Worm (Caenorhabditis elegans): Measurements from ENCODE around the gene T25G12.3.

The T25G12.3 gene

DNA sequence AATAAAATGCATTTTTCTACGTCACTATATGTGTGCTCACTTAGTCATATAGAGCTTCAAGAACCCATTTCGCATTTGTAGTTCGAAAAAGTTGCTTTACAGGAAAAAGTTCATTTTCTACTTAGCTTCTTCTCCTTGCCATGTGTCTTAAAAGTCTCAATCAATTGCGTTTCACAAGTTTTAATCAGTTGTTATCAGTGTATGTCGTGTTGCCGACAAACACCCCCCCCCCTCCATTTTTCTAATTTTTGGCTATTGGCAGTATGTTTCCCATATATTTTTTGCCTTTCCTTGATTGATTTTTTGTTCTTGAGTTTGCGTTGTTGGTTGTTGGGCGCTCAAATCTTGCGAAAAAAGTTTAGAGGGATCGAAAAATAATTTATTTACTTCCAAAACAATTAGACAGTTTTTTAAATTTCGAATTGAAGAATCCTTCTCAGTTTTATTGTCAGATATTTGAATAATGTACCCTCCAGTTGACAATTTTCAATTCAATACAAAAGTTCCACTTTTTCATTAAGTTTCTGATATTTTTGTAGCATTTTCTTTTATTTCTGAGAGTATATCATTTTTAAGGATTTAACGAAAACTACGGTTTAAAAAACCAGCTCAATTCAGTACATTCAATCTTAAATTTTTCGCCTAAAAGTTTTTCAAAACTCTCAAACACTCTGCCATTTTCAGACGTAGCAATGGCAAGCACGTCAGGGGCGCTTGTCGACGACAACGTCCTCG lies 45.6 kb upstream of the T25G12.3 start, which contains the start of gene sid-3:
Gene sid-3, plus strand, starts transcription at position 685 of the 735 bp plus-strand sequence.
- TF ChIP-seq elt-2 (tag; optimal IDR thresholded peaks at IDR 0.05), result peak; percentile 70
- TF ChIP-seq R02D3.7 (tag; optimal IDR thresholded peaks at IDR 0.05), result no peak
- no peak for TF ChIP-seq eor-1 (tag; optimal IDR thresholded peaks at IDR 0.05)
- TF ChIP-seq nhr-77 (tag; optimal IDR thresholded peaks at IDR 0.05), result no peak
- no peak for TF ChIP-seq lin-15B (tag; optimal IDR thresholded peaks at IDR 0.05)
- TF ChIP-seq fos-1 (tag; optimal IDR thresholded peaks at IDR 0.05), result no peak
- no peak for TF ChIP-seq nhr-67 (tag; optimal IDR thresholded peaks at IDR 0.05)
- TF ChIP-seq lin-39 (tag; optimal IDR thresholded peaks at IDR 0.05), result no peak
- no peak for TF ChIP-seq egl-5 (tag; optimal IDR thresholded peaks at IDR 0.05)

DNA sequence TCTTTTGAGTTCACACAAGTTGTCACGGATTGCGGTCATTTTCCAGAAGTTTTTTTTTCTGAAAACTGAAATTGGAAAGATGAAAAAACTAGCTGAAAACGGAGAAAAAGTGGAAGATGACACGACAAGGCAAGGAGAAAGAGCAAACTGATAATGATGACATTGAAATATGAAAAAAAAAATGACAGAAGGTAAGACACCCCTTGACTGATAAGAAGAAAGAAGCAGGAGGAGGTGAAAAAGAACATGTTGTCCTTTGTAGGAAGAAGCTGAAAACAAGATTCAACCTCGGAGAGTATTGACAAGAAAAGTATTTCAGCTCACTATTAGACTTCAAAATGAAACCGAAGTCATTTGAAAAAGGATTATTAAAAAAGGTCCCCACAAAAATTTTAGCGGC lies 36.4 kb upstream of the T25G12.3 start, which contains the start of gene B0302.5:
Gene B0302.5, minus strand, starts transcription at position 58 of the 400 bp plus-strand sequence.
- TF ChIP-seq elt-2 (tag; optimal IDR thresholded peaks at IDR 0.05), result peak; percentile 66
- no peak for TF ChIP-seq ztf-4 (tag; optimal IDR thresholded peaks at IDR 0.05)
- TF ChIP-seq mdl-1 (tag; optimal IDR thresholded peaks at IDR 0.05), result no peak
- no peak for TF ChIP-seq lsy-12 (tag; optimal IDR thresholded peaks at IDR 0.05)
- TF ChIP-seq ztf-11 (tag; optimal IDR thresholded peaks at IDR 0.05), result no peak
- TF ChIP-seq egl-27 (tag; optimal IDR thresholded peaks at IDR 0.05), result no peak
- no peak for TF ChIP-seq ceh-9 (tag; optimal IDR thresholded peaks at IDR 0.05)
- no peak for TF ChIP-seq nfya-1 (tag; optimal IDR thresholded peaks at IDR 0.05; ENCODE audit: insufficient read depth)
- TF ChIP-seq fkh-10 (GFP tag; optimal IDR thresholded peaks at IDR 0.05), result no peak
- peak; percentile 22 for TF ChIP-seq pqm-1 (tag; optimal IDR thresholded peaks at IDR 0.05)
- TF ChIP-seq nhr-237 (tag; optimal IDR thresholded peaks at IDR 0.05), result no peak
- peak; percentile 70 for TF ChIP-seq skn-1 (tag; optimal IDR thresholded peaks at IDR 0.05)
- TF ChIP-seq R02D3.7 (tag; optimal IDR thresholded peaks at IDR 0.05), result no peak
- TF ChIP-seq lin-39 (tag; optimal IDR thresholded peaks at IDR 0.05), result no peak
- TF ChIP-seq nhr-43 (tag; optimal IDR thresholded peaks at IDR 0.05; ENCODE audit: poor library complexity, severe bottlenecking), result no peak
- peak; percentile 32 for TF ChIP-seq pha-4 (tag; optimal IDR thresholded peaks at IDR 0.05)
- no peak for TF ChIP-seq unc-62 (GFP tag; optimal IDR thresholded peaks at IDR 0.05)

DNA sequence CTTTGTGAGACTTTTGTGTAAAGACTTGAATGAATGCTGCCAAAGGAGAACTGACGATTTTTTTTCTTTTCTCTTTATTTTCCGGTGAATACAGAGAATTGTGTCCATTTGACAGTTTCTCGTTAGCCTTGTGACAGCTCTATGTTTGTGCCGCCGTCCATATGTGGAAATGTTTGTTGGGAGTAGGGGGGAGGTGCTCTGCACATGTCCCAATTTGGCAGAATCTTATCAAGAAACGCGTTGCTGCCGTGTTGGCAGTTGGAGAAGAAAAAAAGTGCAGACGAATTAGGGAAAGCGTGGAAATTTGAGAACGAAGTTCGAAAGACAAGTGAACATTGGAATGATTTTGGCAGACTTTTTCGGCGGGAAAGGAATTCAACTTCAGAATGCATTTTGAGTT lies 33.6 kb upstream of the T25G12.3 start:
- TF ChIP-seq egl-5 (tag; optimal IDR thresholded peaks at IDR 0.05) (no peak), nhr-43 (tag; optimal IDR thresholded peaks at IDR 0.05; ENCODE audit: poor library complexity, severe bottlenecking) (no peak), egl-27 (tag; optimal IDR thresholded peaks at IDR 0.05) (no peak), daf-12 (tag; optimal IDR thresholded peaks at IDR 0.05) (no peak), nhr-23 (tag; optimal IDR thresholded peaks at IDR 0.05) (no peak), elt-2 (tag; optimal IDR thresholded peaks at IDR 0.05) (peak; percentile 77), ztf-4 (tag; optimal IDR thresholded peaks at IDR 0.05) (no peak), pha-4 (tag; optimal IDR thresholded peaks at IDR 0.05) (peak; percentile 8), fkh-10 (GFP tag; optimal IDR thresholded peaks at IDR 0.05) (no peak), lin-15B (tag; optimal IDR thresholded peaks at IDR 0.05) (no peak)

ce11 chrX:17203399-17203798 lies 28.0 kb upstream of the T25G12.3 start:
- TF ChIP-seq ceh-82 (tag; optimal IDR thresholded peaks at IDR 0.05), result no peak
- no peak for TF ChIP-seq lsy-12 (tag; optimal IDR thresholded peaks at IDR 0.05)
- TF ChIP-seq ceh-16 (tag; optimal IDR thresholded peaks at IDR 0.05), result no peak
- no peak for TF ChIP-seq nhr-77 (tag; optimal IDR thresholded peaks at IDR 0.05)
- no peak for TF ChIP-seq ZK546.5 (tag; optimal IDR thresholded peaks at IDR 0.05)
- TF ChIP-seq nhr-28 (tag; optimal IDR thresholded peaks at IDR 0.05), result no peak
- no peak for TF ChIP-seq egl-27 (tag; optimal IDR thresholded peaks at IDR 0.05)
- no peak for TF ChIP-seq nhr-43 (tag; optimal IDR thresholded peaks at IDR 0.05; ENCODE audit: poor library complexity, severe bottlenecking)
- TF ChIP-seq nhr-12 (tag; optimal IDR thresholded peaks at IDR 0.05), result no peak
- no peak for TF ChIP-seq fkh-2 (tag; optimal IDR thresholded peaks at IDR 0.05)
- no peak for TF ChIP-seq fkh-10 (GFP tag; optimal IDR thresholded peaks at IDR 0.05)
- no peak for TF ChIP-seq elt-2 (tag; optimal IDR thresholded peaks at IDR 0.05)
- TF ChIP-seq nhr-11 (tag; optimal IDR thresholded peaks at IDR 0.05), result no peak
- no peak for TF ChIP-seq eor-1 (tag; optimal IDR thresholded peaks at IDR 0.05)
- no peak for TF ChIP-seq ceh-28 (tag; optimal IDR thresholded peaks at IDR 0.05)
- no peak for TF ChIP-seq nhr-23 (tag; optimal IDR thresholded peaks at IDR 0.05)
